Worm (Caenorhabditis elegans): ENCODE results near the gene ttbk-3.

The ttbk-3 gene

ce11 chrIV:9913064-9913463 lies 23.3 kb upstream of the ttbk-3 start:
- TF ChIP-seq sox-4 (tag; optimal IDR thresholded peaks at IDR 0.05): no peak
- TF ChIP-seq pha-2 (tag; optimal IDR thresholded peaks at IDR 0.05): no peak
- TF ChIP-seq K02D7.2 (tag; optimal IDR thresholded peaks at IDR 0.05): no peak
- no peak for TF ChIP-seq ceh-2 (tag; optimal IDR thresholded peaks at IDR 0.05)
- TF ChIP-seq hlh-13 (GFP tag; optimal IDR thresholded peaks at IDR 0.05): no peak
- TF ChIP-seq F13H6.1 (tag; optimal IDR thresholded peaks at IDR 0.05): no peak
- no peak for TF ChIP-seq ztf-16 (tag; optimal IDR thresholded peaks at IDR 0.05)
- no peak for TF ChIP-seq ceh-19 (GFP tag; optimal IDR thresholded peaks at IDR 0.05)
- no peak for TF ChIP-seq syd-9 (tag; optimal IDR thresholded peaks at IDR 0.05)
- no peak for TF ChIP-seq ets-4 (tag; optimal IDR thresholded peaks at IDR 0.05)
- TF ChIP-seq ceh-45 (GFP tag; IDR thresholded peaks at IDR 0.05): no peak
- TF ChIP-seq gmeb-2 (tag; optimal IDR thresholded peaks at IDR 0.05): no peak
- no peak for TF ChIP-seq elt-4 (tag; optimal IDR thresholded peaks at IDR 0.05)
- no peak for TF ChIP-seq pax-1 (tag; optimal IDR thresholded peaks at IDR 0.05)
- no peak for TF ChIP-seq ceh-9 (tag; optimal IDR thresholded peaks at IDR 0.05)
- no peak for TF ChIP-seq C08G9.2 (tag; optimal IDR thresholded peaks at IDR 0.05)
- no peak for TF ChIP-seq ceh-30 (tag; optimal IDR thresholded peaks at IDR 0.05)

- no peak for TF ChIP-seq pat-9 (tag; optimal IDR thresholded peaks at IDR 0.05)
- TF ChIP-seq fkh-6 (tag; optimal IDR thresholded peaks at IDR 0.05): no peak
- no peak for TF ChIP-seq dve-1 (tag; optimal IDR thresholded peaks at IDR 0.05)
- no peak for TF ChIP-seq ztf-16 (tag; optimal IDR thresholded peaks at IDR 0.05)
- no peak for TF ChIP-seq unc-86 (tag; optimal IDR thresholded peaks at IDR 0.05)
- no peak for TF ChIP-seq ceh-24 (tag; optimal IDR thresholded peaks at IDR 0.05)
- no peak for TF ChIP-seq pros-1 (tag; optimal IDR thresholded peaks at IDR 0.05)
- no peak for TF ChIP-seq fax-1 (tag; optimal IDR thresholded peaks at IDR 0.05)
- TF ChIP-seq lim-6 (tag; optimal IDR thresholded peaks at IDR 0.05): no peak
- no peak for TF ChIP-seq C38D4.7 (GFP tag; optimal IDR thresholded peaks at IDR 0.05)
- TF ChIP-seq Y22D7AL.16 (tag; optimal IDR thresholded peaks at IDR 0.05): no peak
- TF ChIP-seq ceh-22 (tag; optimal IDR thresholded peaks at IDR 0.05): no peak
- TF ChIP-seq rnt-1 (tag; optimal IDR thresholded peaks at IDR 0.05): no peak
- no peak for TF ChIP-seq hlh-6 (tag; optimal IDR thresholded peaks at IDR 0.05)
- TF ChIP-seq zip-5 (tag; optimal IDR thresholded peaks at IDR 0.05): no peak
- no peak for TF ChIP-seq fkh-10 (GFP tag; optimal IDR thresholded peaks at IDR 0.05)
- no peak for TF ChIP-seq ceh-19 (GFP tag; optimal IDR thresholded peaks at IDR 0.05)
- no peak for TF ChIP-seq pqm-1 (tag; optimal IDR thresholded peaks at IDR 0.05)
- TF ChIP-seq nhr-11 (tag; optimal IDR thresholded peaks at IDR 0.05): no peak
- no peak for TF ChIP-seq pax-1 (tag; optimal IDR thresholded peaks at IDR 0.05)
These were observed 13.9 kb upstream of the ttbk-3 start, which contains the start of gene best-13 for ce11 chrIV:9903608-9904007. best-13 (plus strand) TSS chrIV:9903908.

ce11 chrIV:9899227-9899626 lies 9.5 kb upstream of the ttbk-3 start:
- no peak for TF ChIP-seq ceh-34 (tag; optimal IDR thresholded peaks at IDR 0.05)
- TF ChIP-seq unc-42 (tag; optimal IDR thresholded peaks at IDR 0.05): peak; percentile 95
- no peak for TF ChIP-seq K02D7.2 (tag; optimal IDR thresholded peaks at IDR 0.05)
- no peak for TF ChIP-seq rnt-1 (tag; optimal IDR thresholded peaks at IDR 0.05)

ce11 chrIV:9898712-9899111 lies 9.0 kb upstream of the ttbk-3 start, which contains the start of gene tbc-3:
tbc-3 (plus strand) TSS chrIV:9899012.
- no peak for TF ChIP-seq hlh-6 (tag; optimal IDR thresholded peaks at IDR 0.05)
- no peak for TF ChIP-seq madf-2 (tag; optimal IDR thresholded peaks at IDR 0.05)
- TF ChIP-seq hlh-30 (tag; optimal IDR thresholded peaks at IDR 0.05; ENCODE audit: insufficient read depth): no peak
- TF ChIP-seq npax-4 (tag; optimal IDR thresholded peaks at IDR 0.05): no peak
- no peak for TF ChIP-seq T23F11.4 (GFP tag; optimal IDR thresholded peaks at IDR 0.05)
- TF ChIP-seq unc-86 (tag; optimal IDR thresholded peaks at IDR 0.05): no peak
- TF ChIP-seq rnt-1 (tag; optimal IDR thresholded peaks at IDR 0.05): no peak
- no peak for TF ChIP-seq ceh-45 (GFP tag; IDR thresholded peaks at IDR 0.05)
- TF ChIP-seq pqm-1 (tag; optimal IDR thresholded peaks at IDR 0.05): no peak
